Worm (Caenorhabditis elegans) whole organism, L3 larva: ENCODE data around the gene R03D7.15.

ENCODE experiments used
- eor-1 ChIP-seq, 2 experiments: fragments of 150-350 bp; optimal IDR thresholded peaks; 2 replicates each; lab custom pipeline; 2014 to 2018; ENCODE audit warnings: missing biosample characterization in 2 of 2, missing genetic modification characterization in 2 of 2
- fkh-10 ChIP-seq: sonication (generic microtip); optimal IDR thresholded peaks from 2 replicates; lab custom pipeline; 2017; ENCODE audit warnings: missing biosample characterization, missing genetic modification reagents, missing genetic modification characterization
- jun-1 ChIP-seq: fragments of 150-350 bp; optimal IDR thresholded peaks from 2 replicates; lab custom pipeline; 2014; ENCODE audit warnings: missing biosample characterization, missing genetic modification reagents, missing genetic modification characterization
- lin-39 ChIP-seq: fragments of 150-350 bp; optimal IDR thresholded peaks from 2 replicates; lab custom pipeline; 2018; ENCODE audit warnings: missing biosample characterization, missing genetic modification reagents, missing genetic modification characterization
- mdl-1 ChIP-seq: fragments of 150-350 bp; optimal IDR thresholded peaks from 2 replicates; lab custom pipeline; 2014; ENCODE audit warnings: missing biosample characterization, missing genetic modification characterization
- nfya-1 ChIP-seq: sonication (generic microtip); optimal IDR thresholded peaks from 2 replicates; lab custom pipeline; 2017; ENCODE audit warnings: missing genetic modification characterization, mild to moderate bottlenecking, missing compliant biosample characterization, antibody characterized with exemption, moderate library complexity; ENCODE audit not compliant: insufficient read depth
- nhr-237 ChIP-seq: fragments of 150-350 bp; optimal IDR thresholded peaks from 2 replicates; lab custom pipeline; 2014; ENCODE audit warnings: missing biosample characterization, missing genetic modification characterization
- nhr-43 ChIP-seq: sonication (generic microtip); optimal IDR thresholded peaks from 2 replicates; lab custom pipeline; 2016; ENCODE audit warnings: mild to moderate bottlenecking, missing genetic modification characterization, missing compliant biosample characterization; ENCODE audit not compliant: poor library complexity, severe bottlenecking
- nhr-76 ChIP-seq: fragments of 150-350 bp; sonication (generic microtip); optimal IDR thresholded peaks from 5 replicates; lab custom pipeline; 2014; ENCODE audit warnings: missing biosample characterization, missing genetic modification characterization
- pqm-1 ChIP-seq: fragments of 150-350 bp; optimal IDR thresholded peaks from 2 replicates; lab custom pipeline; 2017; ENCODE audit warnings: missing biosample characterization, missing genetic modification characterization, inconsistent platforms
- snpc-4 ChIP-seq: fragments of 150-350 bp; optimal IDR thresholded peaks from 2 replicates; lab custom pipeline; 2014; ENCODE audit warnings: missing biosample characterization, missing genetic modification characterization
- ztf-11 ChIP-seq: fragments of 150-350 bp; optimal IDR thresholded peaks from 2 replicates; lab custom pipeline; 2014; ENCODE audit warnings: missing biosample characterization, missing genetic modification characterization
- ztf-4 ChIP-seq: fragments of 150-350 bp; optimal IDR thresholded peaks from 2 replicates; lab custom pipeline; 2014; ENCODE audit warnings: missing biosample characterization, missing genetic modification characterization

- TF ChIP-seq pqm-1 (tag; lab: Kevin White, UChicago): no peak
- no peak for TF ChIP-seq nhr-43 (tag; lab: Kevin White, UChicago)
- no peak for TF ChIP-seq snpc-4 (tag; lab: Kevin White, UChicago)
- no peak for TF ChIP-seq ztf-4 (tag; lab: Kevin White, UChicago)
- no peak for TF ChIP-seq nhr-76 (tag; lab: Kevin White, UChicago)
- no peak for TF ChIP-seq ztf-11 (tag; lab: Kevin White, UChicago)
- TF ChIP-seq jun-1 (tag; lab: Kevin White, UChicago): no peak
- TF ChIP-seq lin-39 (tag; lab: Kevin White, UChicago): no peak
- TF ChIP-seq mdl-1: no peak
- TF ChIP-seq fkh-10 (GFP tag; lab: Kevin White, UChicago): no peak
- TF ChIP-seq nhr-237 (tag; lab: Kevin White, UChicago): no peak
- no peak for TF ChIP-seq nfya-1 (tag; lab: Kevin White, UChicago)
- no peak for TF ChIP-seq eor-1 (tag; optimal IDR thresholded peaks at IDR 0.05; lab: Kevin White, UChicago)
Measured at ce11 chrII:10918293-10918756, 23.7 kb upstream of the R03D7.15 start, which contains the start of gene tba-4.
